Worm (Caenorhabditis elegans) whole organism, young adult: ENCODE measurements around the gene cox-6A.

ENCODE experiments used
- K11D2.4 ChIP-seq: fragments of 200-800 bp; sonication (Bioruptor generic); IDR thresholded peaks from 2 replicates; pipeline ENCODE4 v1.3.6; 2022; ENCODE audit warnings: missing genetic modification reagents, missing genetic modification characterization, missing compliant biosample characterization
- ama-1 ChIP-seq, 3 experiments: fragments of 150-350 bp in 1 of 3; sonication (generic microtip) in 2 of 3; optimal IDR thresholded peaks; 2 replicates each; lab custom pipeline; 2014 to 2018; ENCODE audit warnings: missing biosample characterization in 2 of 3, missing genetic modification characterization in 2 of 3, missing genetic modification reagents in 2 of 3
- ceh-40 ChIP-seq: fragments of 200-800 bp; sonication (Bioruptor generic); IDR thresholded peaks from 2 replicates; pipeline ENCODE4 v1.3.6; 2022; ENCODE audit warnings: missing genetic modification characterization, missing compliant biosample characterization
- egl-18 ChIP-seq: fragments of 200-800 bp; sonication (Bioruptor generic); IDR thresholded peaks from 2 replicates; pipeline ENCODE4 v1.3.6; 2022; ENCODE audit warnings: missing genetic modification reagents, missing genetic modification characterization, missing compliant biosample characterization
- madf-3 ChIP-seq: fragments of 200-800 bp; sonication (Bioruptor generic); IDR thresholded peaks from 2 replicates; pipeline ENCODE4 v1.3.6; 2022; ENCODE audit warnings: missing genetic modification reagents, missing genetic modification characterization, missing compliant biosample characterization
- pha-4 ChIP-seq: fragments of 150-350 bp; sonication (generic microtip); optimal IDR thresholded peaks from 2 replicates; lab custom pipeline; 2014; ENCODE audit warnings: missing biosample characterization, missing genetic modification reagents, missing genetic modification characterization
- tlf-1 ChIP-seq: fragments of 200-800 bp; sonication (Bioruptor generic); optimal IDR thresholded peaks from 2 replicates; lab custom pipeline; 2018; ENCODE audit warnings: mild to moderate bottlenecking, missing genetic modification characterization, missing compliant biosample characterization
- xnd-1 ChIP-seq: sonication (generic microtip); optimal IDR thresholded peaks from 2 replicates; lab custom pipeline; 2016; ENCODE audit warnings: missing genotype, missing genetic modification reagents, missing genetic modification characterization, missing compliant biosample characterization
- ztf-25 ChIP-seq: fragments of 200-800 bp; sonication (Bioruptor generic); IDR thresholded peaks from 2 replicates; pipeline ENCODE4 v1.3.6; 2022; ENCODE audit warnings: missing genetic modification reagents, missing genetic modification characterization, missing compliant biosample characterization

ce11 chrIII:5053541-5053940 is 28.0 kb upstream of the cox-6A start, which contains the start of gene C45G9.8:
- TF ChIP-seq tlf-1 (no peak), egl-18 (GFP tag; lab: Robert Waterston, UW) (no peak), pha-4 (no peak), K11D2.4 (GFP tag; lab: Robert Waterston, UW) (no peak), ceh-40 (GFP tag; lab: Robert Waterston, UW) (no peak), ama-1 (optimal IDR thresholded peaks at IDR 0.05; lab: Kevin White, UChicago) (no peak), ama-1 (GFP tag; optimal IDR thresholded peaks at IDR 0.05; lab: Kevin White, UChicago) (no peak), xnd-1 (no peak), madf-3 (no peak), ztf-25 (GFP tag; lab: Robert Waterston, UW) (no peak)
